Fruit fly (Drosophila melanogaster) whole organism, embryonic: ENCODE results near the gene CG9269.

Experiments used
- Aef1 ChIP-seq: fragments of 200-800 bp; sonication (Bioruptor generic); IDR thresholded peaks from 3 replicates; pipeline ENCODE4 v1.3.6; 2022; ENCODE audit warnings: missing biosample characterization, missing genetic modification characterization
- B-H2 ChIP-seq: fragments of 200-800 bp; sonication (Bioruptor generic); optimal IDR thresholded peaks from 2 replicates; lab custom pipeline; 2018; ENCODE audit warnings: missing biosample characterization, mild to moderate bottlenecking, missing genetic modification characterization
- C15 ChIP-seq: fragments of 200-800 bp; sonication (Bioruptor generic); IDR thresholded peaks from 3 replicates; pipeline ENCODE4 v1.3.6; 2022; ENCODE audit warnings: missing biosample characterization, missing genetic modification characterization
- CG10209 ChIP-seq: fragments of 200-800 bp; sonication (Bioruptor generic); optimal IDR thresholded peaks from 3 replicates; lab custom pipeline; 2017; ENCODE audit warnings: missing biosample characterization, mild to moderate bottlenecking, missing genetic modification characterization, missing genetic modification reagents
- CG10565 ChIP-seq: fragments of 200-800 bp; sonication (Bioruptor generic); optimal IDR thresholded peaks from 3 replicates; lab custom pipeline; 2016; ENCODE audit warnings: missing biosample characterization, mild to moderate bottlenecking, missing genetic modification characterization
- CG11398 ChIP-seq: fragments of 200-800 bp; sonication (Bioruptor generic); optimal IDR thresholded peaks from 2 replicates; lab custom pipeline; 2016; ENCODE audit warnings: missing biosample characterization, missing genetic modification characterization
- CG12942 ChIP-seq: fragments of 200-800 bp; sonication (Bioruptor generic); optimal IDR thresholded peaks from 3 replicates; lab custom pipeline; 2016; ENCODE audit warnings: missing biosample characterization, missing genetic modification characterization
- CG13287 ChIP-seq: fragments of 200-800 bp; sonication (Bioruptor generic); IDR thresholded peaks from 2 replicates; pipeline ENCODE4 v1.3.6; 2022; ENCODE audit warnings: missing biosample characterization, missing genetic modification characterization; ENCODE audit not compliant: partially characterized antibody
- CG14667 ChIP-seq: fragments of 200-800 bp; sonication (Bioruptor generic); IDR thresholded peaks from 2 replicates; pipeline ENCODE4 v1.3.6; 2022; ENCODE audit warnings: missing biosample characterization, missing genetic modification characterization
- CG15696 ChIP-seq: fragments of 200-800 bp; sonication (Bioruptor generic); optimal IDR thresholded peaks from 2 replicates; lab custom pipeline; 2019; ENCODE audit warnings: missing biosample characterization, mild to moderate bottlenecking, missing genetic modification characterization, moderate library complexity
- CG17328 ChIP-seq: fragments of 200-800 bp; sonication (Bioruptor generic); IDR thresholded peaks from 2 replicates; pipeline ENCODE4 v1.3.6; 2022; ENCODE audit warnings: missing biosample characterization, missing genetic modification characterization
- CG17612 ChIP-seq: fragments of 200-800 bp; sonication (Bioruptor generic); IDR thresholded peaks from 2 replicates; pipeline ENCODE4 v1.3.6; 2022; ENCODE audit warnings: missing biosample characterization, missing genetic modification characterization
- CG18599 ChIP-seq: fragments of 200-800 bp; sonication (Bioruptor generic); optimal IDR thresholded peaks from 3 replicates; lab custom pipeline; 2017; ENCODE audit warnings: missing biosample characterization, missing genetic modification characterization, mild to moderate bottlenecking, moderate library complexity, missing genetic modification reagents
- CG30020 ChIP-seq: fragments of 200-800 bp; optimal IDR thresholded peaks from 2 replicates; lab custom pipeline; 2019; ENCODE audit warnings: missing biosample characterization, mild to moderate bottlenecking, missing genetic modification characterization, moderate library complexity
- CG3995 ChIP-seq: fragments of 200-800 bp; sonication (Bioruptor generic); optimal IDR thresholded peaks from 3 replicates; lab custom pipeline; 2016; ENCODE audit warnings: missing biosample characterization, missing genetic modification characterization
- CG5180 ChIP-seq: fragments of 200-800 bp; sonication (Bioruptor generic); optimal IDR thresholded peaks from 3 replicates; lab custom pipeline; 2017; ENCODE audit warnings: missing biosample characterization, missing genetic modification characterization, mild to moderate bottlenecking, moderate library complexity, missing genetic modification reagents
- CG5953 ChIP-seq: fragments of 200-800 bp; sonication (Bioruptor generic); IDR thresholded peaks from 2 replicates; pipeline ENCODE4 v1.3.6; 2022; ENCODE audit warnings: missing biosample characterization, missing genetic modification characterization
- CG6683 ChIP-seq: fragments of 200-800 bp; sonication (Bioruptor generic); optimal IDR thresholded peaks from 2 replicates; lab custom pipeline; 2017; ENCODE audit warnings: missing biosample characterization, mild to moderate bottlenecking, missing genetic modification characterization, missing genetic modification reagents
- CG8944 ChIP-seq: fragments of 200-800 bp; sonication (Bioruptor generic); optimal IDR thresholded peaks from 3 replicates; lab custom pipeline; 2016; ENCODE audit warnings: missing biosample characterization, missing genetic modification characterization
- CG9727 ChIP-seq: fragments of 200-800 bp; sonication (Bioruptor generic); optimal IDR thresholded peaks from 3 replicates; lab custom pipeline; 2017; ENCODE audit warnings: missing biosample characterization, mild to moderate bottlenecking, missing genetic modification characterization
- Dll ChIP-seq: fragments of 200-800 bp; sonication (Bioruptor generic); IDR thresholded peaks from 4 replicates; pipeline ENCODE4 v1.3.6; 2022; ENCODE audit warnings: missing biosample characterization, missing genetic modification characterization; ENCODE audit not compliant: partially characterized antibody
- GATAe ChIP-seq: fragments of 200-800 bp; sonication (Bioruptor generic); conservative IDR thresholded peaks from 2 replicates; pipeline ENCODE4 v1.3.6; 2022; ENCODE audit warnings: missing biosample characterization, missing genetic modification characterization
- HLH3B ChIP-seq: fragments of 200-800 bp; sonication (Bioruptor generic); IDR thresholded peaks from 2 replicates; pipeline ENCODE4 v1.3.6; 2022; ENCODE audit warnings: missing biosample characterization, missing genetic modification characterization
- HmgD ChIP-seq: fragments of 200-800 bp; sonication (Bioruptor generic); optimal IDR thresholded peaks from 3 replicates; lab custom pipeline; 2016; ENCODE audit warnings: missing biosample characterization, missing genetic modification characterization
- Hr39 ChIP-seq: fragments of >200 bp; optimal IDR thresholded peaks from 2 replicates; lab custom pipeline; 2017
- MBD-R2 ChIP-seq: fragments of 200-800 bp; sonication (Bioruptor generic); IDR thresholded peaks from 2 replicates; pipeline ENCODE4 v1.3.6; 2022; ENCODE audit warnings: missing biosample characterization, missing genetic modification characterization
- Med ChIP-seq: fragments of 200-800 bp; sonication (Bioruptor generic); peaks from one replicate; lab custom pipeline; 2016; ENCODE audit warnings: missing biosample characterization, missing genetic modification characterization, mild to moderate bottlenecking, inconsistent platforms, moderate library complexity
- Poxn ChIP-seq: fragments of 200-800 bp; sonication (Bioruptor generic); IDR thresholded peaks from 2 replicates; pipeline ENCODE4 v1.3.6; 2022; ENCODE audit warnings: missing biosample characterization, missing genetic modification characterization
- Stat92E ChIP-seq, 3 experiments: fragments of >200 bp in 2 of 3; fragments of 200-800 bp in 1 of 3; sonication (Bioruptor generic) in 1 of 3; optimal IDR thresholded peaks; 2 replicates each; lab custom pipeline; 2017 to 2019; ENCODE audit warnings: missing biosample characterization in 3 of 3, missing genetic modification characterization in 3 of 3, mild to moderate bottlenecking in 1 of 3, moderate library complexity in 1 of 3
- amos ChIP-seq: fragments of 200-800 bp; sonication (Bioruptor generic); IDR thresholded peaks from 2 replicates; pipeline ENCODE4 v1.3.6; 2022; ENCODE audit warnings: missing biosample characterization, missing genetic modification characterization; ENCODE audit not compliant: partially characterized antibody
- aop ChIP-seq: fragments of 200-800 bp; sonication (Bioruptor generic); IDR thresholded peaks from 2 replicates; pipeline ENCODE4 v1.3.6; 2022; ENCODE audit warnings: missing biosample characterization, missing genetic modification characterization
- bbx ChIP-seq: fragments of 200-800 bp; sonication (Bioruptor generic); IDR thresholded peaks from 2 replicates; pipeline ENCODE4 v1.3.6; 2022; ENCODE audit warnings: missing biosample characterization, missing genetic modification characterization; ENCODE audit not compliant: partially characterized antibody
- cas ChIP-seq: fragments of 200-800 bp; sonication (Bioruptor generic); IDR thresholded peaks from 2 replicates; pipeline ENCODE4 v1.3.6; 2022; ENCODE audit warnings: missing biosample characterization, missing genetic modification characterization
- dan ChIP-seq: fragments of 200-800 bp; sonication (Bioruptor generic); IDR thresholded peaks from 2 replicates; pipeline ENCODE4 v1.3.6; 2022; ENCODE audit warnings: missing biosample characterization, missing genetic modification characterization
- disco-r ChIP-seq: fragments of 200-800 bp; sonication (Bioruptor generic); optimal IDR thresholded peaks from 2 replicates; lab custom pipeline; 2016; ENCODE audit warnings: missing biosample characterization, missing genetic modification characterization
- en ChIP-seq: fragments of 200-800 bp; sonication (Bioruptor generic); optimal IDR thresholded peaks from 2 replicates; lab custom pipeline; 2016; ENCODE audit warnings: missing biosample characterization, missing genetic modification characterization
- esg ChIP-seq: fragments of 200-800 bp; sonication (Bioruptor generic); conservative IDR thresholded peaks from 2 replicates; pipeline ENCODE4 v1.3.6; 2022; ENCODE audit warnings: missing biosample characterization, missing genetic modification characterization
- ewg ChIP-seq: fragments of 200-800 bp; sonication (Bioruptor generic); optimal IDR thresholded peaks from 3 replicates; lab custom pipeline; 2017; ENCODE audit warnings: mild to moderate bottlenecking, missing biosample characterization, missing genetic modification reagents, missing genetic modification characterization
- gsb-n ChIP-seq: fragments of 200-800 bp; sonication (Bioruptor generic); optimal IDR thresholded peaks from 3 replicates; lab custom pipeline; 2018; ENCODE audit warnings: missing biosample characterization, mild to moderate bottlenecking, missing genetic modification characterization
- hb ChIP-seq: fragments of 200-800 bp; sonication (Bioruptor generic); IDR thresholded peaks from 3 replicates; pipeline ENCODE4 v1.3.6; 2022; ENCODE audit warnings: missing biosample characterization, missing genetic modification characterization; ENCODE audit not compliant: partially characterized antibody
- hth ChIP-seq: fragments of >200 bp; optimal IDR thresholded peaks from 2 replicates; lab custom pipeline; 2017; ENCODE audit warnings: inconsistent platforms
- lbe ChIP-seq: fragments of 200-800 bp; sonication (Bioruptor generic); optimal IDR thresholded peaks from 2 replicates; lab custom pipeline; 2016; ENCODE audit warnings: missing biosample characterization, mild to moderate bottlenecking, missing genetic modification characterization
- lov ChIP-seq, 2 experiments: fragments of 200-800 bp in 1 of 2; fragments of >200 bp in 1 of 2; sonication (Bioruptor generic) in 1 of 2; IDR thresholded peaks in 1 of 2; optimal IDR thresholded peaks in 1 of 2; 2 replicates in 1 of 2; 3 replicates in 1 of 2; pipeline versions ENCODE4 v1.3.6 to Lab custom; 2017 to 2022; ENCODE audit warnings: missing biosample characterization in 1 of 2, missing genetic modification characterization in 1 of 2
- nerfin-1 ChIP-seq: fragments of 200-800 bp; sonication (Bioruptor generic); optimal IDR thresholded peaks from 3 replicates; lab custom pipeline; 2019; ENCODE audit warnings: missing biosample characterization, mild to moderate bottlenecking, missing genetic modification characterization, moderate library complexity
- otp ChIP-seq: fragments of 200-800 bp; sonication (Bioruptor generic); IDR thresholded peaks from 3 replicates; pipeline ENCODE4, ENCODE4 v1.3.6; 2022; ENCODE audit warnings: missing biosample characterization, missing genetic modification characterization
- pho ChIP-seq: fragments of 200-800 bp; sonication (Bioruptor generic); optimal IDR thresholded peaks from 2 replicates; lab custom pipeline; 2016; ENCODE audit warnings: missing biosample characterization, missing genetic modification characterization
- psq ChIP-seq: fragments of 200-800 bp; sonication (Bioruptor generic); optimal IDR thresholded peaks from 2 replicates; lab custom pipeline; 2017; ENCODE audit warnings: missing biosample characterization, missing genetic modification characterization
- sima ChIP-seq: fragments of 200-800 bp; sonication (Bioruptor generic); optimal IDR thresholded peaks from 2 replicates; lab custom pipeline; 2016; ENCODE audit warnings: missing biosample characterization, missing genetic modification characterization
- so ChIP-seq: fragments of 200-800 bp; sonication (Bioruptor generic); IDR thresholded peaks from 3 replicates; pipeline ENCODE4 v1.3.6; 2022; ENCODE audit warnings: missing biosample characterization, missing genetic modification characterization
- sr ChIP-seq: fragments of 200-800 bp; sonication (Bioruptor generic); IDR thresholded peaks from 3 replicates; pipeline ENCODE4 v1.3.6; 2022; ENCODE audit warnings: missing biosample characterization, missing genetic modification characterization
- zf30C ChIP-seq: fragments of 200-800 bp; sonication (Bioruptor generic); optimal IDR thresholded peaks from 3 replicates; lab custom pipeline; 2018; ENCODE audit warnings: missing biosample characterization, mild to moderate bottlenecking, missing genetic modification characterization

Gene CG9269

dm6 chr3R:13645874-13646370 lies 30.2 kb downstream of the CG9269 start, which contains the start of gene sqd (continued):
- TF ChIP-seq HmgD (peak; percentile 2), bbx (GFP tag; lab: Robert Waterston, UW) (no peak), HLH3B (GFP tag; lab: Robert Waterston, UW) (peak; percentile 13; the same call in 1 of the 2 replicates), CG15696 (peak; percentile 32), psq (GFP tag; lab: Kevin White, UChicago) (no peak), amos (GFP tag; lab: Robert Waterston, UW) (no peak), C15 (GFP tag; lab: Robert Waterston, UW) (no peak), CG11398 (GFP tag; lab: Kevin White, UChicago) (no peak), esg (GFP tag; lab: Robert Waterston, UW) (no peak), CG5180 (GFP tag; lab: Kevin White, UChicago) (no peak), hth (lab: Kevin White, UChicago) (no peak), lov (optimal IDR thresholded peaks at IDR 0.05; lab: Kevin White, UChicago) (no peak), lov (GFP tag; IDR thresholded peaks at IDR 0.05; lab: Robert Waterston, UW) (no peak), lbe (GFP tag; lab: Kevin White, UChicago) (no peak), CG10565 (no peak), Poxn (GFP tag; lab: Robert Waterston, UW) (no peak), CG10209 (GFP tag; lab: Kevin White, UChicago) (peak; percentile 60), hb (no peak), cas (no peak), gsb-n (tag; lab: Kevin White, UChicago) (peak; percentile 12), aop (no peak), CG14667 (GFP tag; lab: Robert Waterston, UW) (no peak), CG30020 (tag; lab: Kevin White, UChicago) (peak; percentile 93), nerfin-1 (tag; lab: Kevin White, UChicago) (peak; percentile 45), Stat92E (GFP tag; optimal IDR thresholded peaks at IDR 0.05; lab: Kevin White, UChicago) (peak in 1 of 3 experiments; percentile 55), sima (GFP tag; lab: Kevin White, UChicago) (no peak), CG13287 (GFP tag; lab: Robert Waterston, UW) (peak; percentile 7; the same call in 1 of the 2 replicates), Hr39 (lab: Kevin White, UChicago) (no peak), CG17328 (GFP tag; lab: Robert Waterston, UW) (peak; percentile 40; the same call in 1 of the 2 replicates), CG6683 (GFP tag; lab: Kevin White, UChicago) (no peak), Med (peak; percentile 95), sr (no peak), Dll (GFP tag; lab: Robert Waterston, UW) (no peak), pho (GFP tag; lab: Kevin White, UChicago) (peak; percentile 12), dan (GFP tag; lab: Robert Waterston, UW) (no peak), CG8944 (GFP tag; lab: Kevin White, UChicago) (peak; percentile 14), en (peak; percentile 12), Aef1 (GFP tag; lab: Robert Waterston, UW) (no peak), ewg (GFP tag; lab: Kevin White, UChicago) (peak; percentile 10), B-H2 (GFP tag; lab: Kevin White, UChicago) (peak; percentile 51), CG3995 (GFP tag; lab: Kevin White, UChicago) (peak; percentile 18), GATAe (GFP tag; lab: Robert Waterston, UW) (no peak), so (GFP tag; lab: Robert Waterston, UW) (no peak), MBD-R2 (peak; percentile 27; the same call in 1 of the 2 replicates), zf30C (GFP tag; lab: Kevin White, UChicago) (no peak), otp (GFP tag; lab: Robert Waterston, UW) (no peak), CG9727 (GFP tag; lab: Kevin White, UChicago) (peak; percentile 61), CG18599 (GFP tag; lab: Kevin White, UChicago) (peak; percentile 62), CG12942 (GFP tag; lab: Kevin White, UChicago) (no peak), CG17612 (no peak), disco-r (GFP tag; lab: Kevin White, UChicago) (no peak), CG5953 (GFP tag; lab: Robert Waterston, UW) (no peak)
